Worm (Caenorhabditis elegans): Measurements from ENCODE around the gene F25E5.8.
A peak's percentile ranks its signal among the peaks of the same experiment; 100 is the strongest.

The F25E5.8 gene

ce11 chrV:7389771-7390170, 46.0 kb upstream of the F25E5.8 start, which contains the start of gene C02H6.1:
TSS of gene C02H6.1 (minus strand) at chrV:7389871.
- TF ChIP-seq nhr-47 (tag; optimal IDR thresholded peaks at IDR 0.05), result no peak
- TF ChIP-seq lin-39 (tag; optimal IDR thresholded peaks at IDR 0.05), result no peak
- TF ChIP-seq nhr-90 (tag; optimal IDR thresholded peaks at IDR 0.05; ENCODE audit: poor library complexity), result no peak
- no peak for TF ChIP-seq ceh-82 (tag; optimal IDR thresholded peaks at IDR 0.05)
- TF ChIP-seq nhr-28 (tag; optimal IDR thresholded peaks at IDR 0.05), result no peak
- no peak for TF ChIP-seq tlp-1 (tag; optimal IDR thresholded peaks at IDR 0.05)
- TF ChIP-seq ceh-63 (GFP tag; optimal IDR thresholded peaks at IDR 0.05), result no peak
- no peak for TF ChIP-seq skn-1 (tag; optimal IDR thresholded peaks at IDR 0.05)
- TF ChIP-seq sup-37 (GFP tag; optimal IDR thresholded peaks at IDR 0.05), result no peak
- TF ChIP-seq nhr-71 (tag; optimal IDR thresholded peaks at IDR 0.05), result no peak

- TF ChIP-seq fkh-10 (GFP tag; optimal IDR thresholded peaks at IDR 0.05) (no peak), lin-39 (tag; optimal IDR thresholded peaks at IDR 0.05) (no peak), nhr-12 (tag; optimal IDR thresholded peaks at IDR 0.05) (no peak), efl-1 (optimal IDR thresholded peaks at IDR 0.05) (no peak), efl-1 (GFP tag; optimal IDR thresholded peaks at IDR 0.05 in 1 of 2) (peak in 1 of 2 experiments; percentile 19), ama-1 (optimal IDR thresholded peaks at IDR 0.05) (no peak), elt-2 (tag; optimal IDR thresholded peaks at IDR 0.05) (peak; percentile 3)
These were observed 43.8 kb upstream of the F25E5.8 start, which contains the start of gene fbxa-105 for ce11 chrV:7391933-7392332. TSS of gene fbxa-105 (minus strand) at chrV:7392029.

DNA sequence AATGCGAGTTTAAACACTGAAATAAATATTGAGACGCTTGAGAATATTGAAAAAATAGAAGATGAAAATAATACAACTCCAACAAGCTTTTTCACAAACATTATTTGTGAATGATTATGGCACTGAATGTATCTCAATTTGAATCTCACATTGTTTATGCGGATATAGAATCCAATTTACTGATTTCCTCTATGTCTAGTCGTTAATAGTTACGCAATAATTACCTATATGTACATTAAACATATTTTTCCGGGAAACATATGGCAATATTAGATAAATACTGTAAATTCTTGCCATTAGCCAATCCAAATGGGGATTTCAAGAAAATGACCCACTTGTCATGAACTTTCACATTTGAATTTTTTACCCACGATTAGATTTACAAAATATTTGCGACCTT, 40.4 kb upstream of the F25E5.8 start, which contains the start of gene srx-9:
Gene srx-9 (minus strand): TSS at position 101 of the 400 bp plus-strand sequence.
- TF ChIP-seq zag-1 (tag; optimal IDR thresholded peaks at IDR 0.05), result no peak
- TF ChIP-seq mep-1 (tag; optimal IDR thresholded peaks at IDR 0.05), result no peak
- no peak for TF ChIP-seq pag-3 (tag; optimal IDR thresholded peaks at IDR 0.05; ENCODE audit: borderline replicate concordance, insufficient read depth)
- TF ChIP-seq lin-14 (GFP tag; optimal IDR thresholded peaks at IDR 0.05), result no peak
- no peak for TF ChIP-seq nhr-90 (tag; optimal IDR thresholded peaks at IDR 0.05; ENCODE audit: poor library complexity)
- TF ChIP-seq mab-9 (GFP tag; IDR thresholded peaks at IDR 0.05), result no peak
- no peak for TF ChIP-seq snpc-4 (tag; optimal IDR thresholded peaks at IDR 0.05)
- TF ChIP-seq pax-3 (tag; optimal IDR thresholded peaks at IDR 0.05), result no peak
- TF ChIP-seq nhr-19 (GFP tag; conservative IDR thresholded peaks at IDR 0.05), result no peak
- TF ChIP-seq lsy-2 (tag; optimal IDR thresholded peaks at IDR 0.05), result no peak
- TF ChIP-seq C04F5.9 (tag; optimal IDR thresholded peaks at IDR 0.05), result no peak

DNA sequence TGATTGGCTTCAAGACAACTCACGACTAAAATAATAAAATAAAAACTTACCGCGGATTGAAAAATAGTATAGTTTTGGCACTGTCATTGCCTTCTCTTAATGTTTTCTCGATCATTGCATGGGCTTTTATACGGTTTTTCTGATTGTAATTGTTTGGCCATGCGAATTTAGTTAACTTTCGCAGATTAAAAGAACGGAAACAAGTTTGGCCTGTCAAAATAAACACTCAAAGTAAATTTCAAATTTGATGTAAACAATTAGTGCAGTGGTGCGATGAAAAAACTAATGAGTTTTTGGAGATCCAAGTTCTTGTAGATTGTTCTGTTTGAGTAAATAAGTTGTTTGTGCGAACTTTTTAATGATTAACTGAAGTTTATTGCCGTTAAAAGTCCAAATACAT, 36.5 kb upstream of the F25E5.8 start, which contains the start of gene gst-41:
Gene gst-41 (minus strand): TSS at position 101 of the 400 bp plus-strand sequence.
- TF ChIP-seq ces-1 (GFP tag; optimal IDR thresholded peaks at IDR 0.05) (no peak), unc-86 (tag; optimal IDR thresholded peaks at IDR 0.05) (no peak), fos-1 (tag; optimal IDR thresholded peaks at IDR 0.05) (no peak), nhr-12 (tag; optimal IDR thresholded peaks at IDR 0.05) (no peak), lir-3 (tag; optimal IDR thresholded peaks at IDR 0.05; ENCODE audit: poor library complexity) (no peak), nhr-237 (tag; optimal IDR thresholded peaks at IDR 0.05) (no peak), nhr-77 (tag; optimal IDR thresholded peaks at IDR 0.05) (no peak), ceh-88 (GFP tag; IDR thresholded peaks at IDR 0.05) (no peak), nhr-28 (tag; optimal IDR thresholded peaks at IDR 0.05) (no peak), xbp-1 (tag; optimal IDR thresholded peaks at IDR 0.05) (no peak), dsc-1 (tag; optimal IDR thresholded peaks at IDR 0.05) (no peak), sox-4 (tag; optimal IDR thresholded peaks at IDR 0.05) (no peak)

ce11 chrV:7400095-7400494, 35.6 kb upstream of the F25E5.8 start, which contains the start of gene cnc-9:
TSS of gene cnc-9 (minus strand) at chrV:7400195.
- TF ChIP-seq efl-1 (optimal IDR thresholded peaks at IDR 0.05), result no peak
- TF ChIP-seq efl-1 (GFP tag; optimal IDR thresholded peaks at IDR 0.05 in 1 of 2), result peak in 1 of 2 experiments; percentile 4
- TF ChIP-seq unc-98 (GFP tag; IDR thresholded peaks at IDR 0.05), result no peak
